Worm (Caenorhabditis elegans): ENCODE results near the gene F49C5.11.
A peak's percentile ranks its signal among the peaks of the same experiment; 100 is the strongest.

The F49C5.11 gene

DNA sequence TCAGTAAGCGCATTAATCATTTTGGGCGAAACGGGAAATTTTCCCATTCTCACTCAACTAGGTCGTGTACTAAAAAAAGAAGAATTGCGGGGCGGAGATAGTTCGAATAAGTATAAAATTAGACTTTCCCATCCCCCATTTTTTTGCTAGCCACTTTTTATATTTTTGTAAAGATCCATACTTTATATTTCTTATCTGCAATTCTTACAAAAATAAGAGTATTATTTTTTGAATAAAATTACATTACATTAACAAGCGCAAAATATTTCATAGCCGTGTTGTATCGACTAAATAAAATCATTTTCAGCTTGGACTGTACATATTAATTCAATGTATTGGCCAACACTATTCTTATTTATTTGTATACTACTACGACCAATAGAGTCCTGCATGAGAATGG is at the start of gene F49C5.11:
Gene F49C5.11, plus strand, starts transcription at position 301 of the 400 bp plus-strand sequence.
- TF ChIP-seq nhr-71 (tag; optimal IDR thresholded peaks at IDR 0.05), result no peak
- no peak for TF ChIP-seq efl-1 (optimal IDR thresholded peaks at IDR 0.05)
- TF ChIP-seq efl-1 (GFP tag; optimal IDR thresholded peaks at IDR 0.05 in 1 of 2), result no peak
- no peak for TF ChIP-seq nhr-76 (tag; optimal IDR thresholded peaks at IDR 0.05)
- TF ChIP-seq egl-27 (tag; optimal IDR thresholded peaks at IDR 0.05), result no peak
- TF ChIP-seq nhr-28 (tag; optimal IDR thresholded peaks at IDR 0.05), result no peak
- TF ChIP-seq xbp-1 (tag; optimal IDR thresholded peaks at IDR 0.05), result no peak
- TF ChIP-seq elt-3 (tag; optimal IDR thresholded peaks at IDR 0.05), result no peak
- TF ChIP-seq vab-15 (tag; optimal IDR thresholded peaks at IDR 0.05), result no peak
- TF ChIP-seq irx-1 (tag; optimal IDR thresholded peaks at IDR 0.05), result no peak
- no peak for TF ChIP-seq mep-1 (tag; optimal IDR thresholded peaks at IDR 0.05)
- no peak for TF ChIP-seq pax-3 (tag; optimal IDR thresholded peaks at IDR 0.05)
- TF ChIP-seq lir-3 (tag; optimal IDR thresholded peaks at IDR 0.05; ENCODE audit: poor library complexity), result no peak
- TF ChIP-seq sup-37 (GFP tag; optimal IDR thresholded peaks at IDR 0.05), result no peak
- no peak for TF ChIP-seq unc-130 (tag; optimal IDR thresholded peaks at IDR 0.05)
- TF ChIP-seq egl-13 (tag; optimal IDR thresholded peaks at IDR 0.05), result no peak
- TF ChIP-seq F16B12.6 (tag; optimal IDR thresholded peaks at IDR 0.05), result no peak
- TF ChIP-seq sox-4 (tag; optimal IDR thresholded peaks at IDR 0.05), result no peak
- no peak for TF ChIP-seq C04F5.9 (tag; optimal IDR thresholded peaks at IDR 0.05)
- TF ChIP-seq alr-1 (tag; optimal IDR thresholded peaks at IDR 0.05; ENCODE audit: borderline replicate concordance), result no peak

DNA sequence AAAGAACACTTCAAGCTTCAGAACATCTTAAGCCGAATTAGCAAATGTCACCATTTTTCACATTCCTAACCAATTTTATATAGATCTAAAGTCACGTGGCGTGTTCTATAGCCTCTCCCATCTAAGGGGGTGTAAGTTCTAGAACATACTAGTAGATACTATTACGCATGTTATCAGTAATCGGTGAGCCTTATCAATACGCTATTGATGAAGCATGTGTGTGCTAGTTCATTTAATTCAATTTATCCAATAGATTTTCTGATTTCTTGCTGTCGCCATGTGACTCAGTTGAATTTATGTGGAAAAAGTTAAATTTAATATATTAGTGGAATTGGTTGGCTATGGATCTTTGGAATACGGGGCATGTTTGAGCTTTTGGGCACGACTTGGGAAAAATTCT is 49.2 kb upstream of the F49C5.11 start:
- peak; percentile 27 for TF ChIP-seq ceh-8 (GFP tag; optimal IDR thresholded peaks at IDR 0.05)
- no peak for TF ChIP-seq lir-3 (tag; optimal IDR thresholded peaks at IDR 0.05; ENCODE audit: poor library complexity)
- TF ChIP-seq dsc-1 (tag; optimal IDR thresholded peaks at IDR 0.05), result peak; percentile 1
- TF ChIP-seq hlh-17 (GFP tag; optimal IDR thresholded peaks at IDR 0.05; ENCODE audit: borderline replicate concordance), result no peak
- peak; percentile 0 for TF ChIP-seq swsn-7 (tag; optimal IDR thresholded peaks at IDR 0.05)
- peak; percentile 65 for TF ChIP-seq nhr-47 (tag; optimal IDR thresholded peaks at IDR 0.05)
- no peak for TF ChIP-seq lin-15B (tag; optimal IDR thresholded peaks at IDR 0.05)
- no peak for TF ChIP-seq fkh-10 (GFP tag; optimal IDR thresholded peaks at IDR 0.05)
- no peak for TF ChIP-seq ets-5 (GFP tag; IDR thresholded peaks at IDR 0.05)
- peak; percentile 66 for TF ChIP-seq sox-4 (tag; optimal IDR thresholded peaks at IDR 0.05)
- TF ChIP-seq xbp-1 (tag; optimal IDR thresholded peaks at IDR 0.05), result no peak
- TF ChIP-seq nhr-77 (tag; optimal IDR thresholded peaks at IDR 0.05), result no peak
- TF ChIP-seq egl-13 (tag; optimal IDR thresholded peaks at IDR 0.05), result peak; percentile 25
- TF ChIP-seq grh-1 (GFP tag; IDR thresholded peaks at IDR 0.05), result no peak
- no peak for TF ChIP-seq ceh-63 (GFP tag; optimal IDR thresholded peaks at IDR 0.05)
- TF ChIP-seq fkh-8 (tag; optimal IDR thresholded peaks at IDR 0.05), result peak; percentile 78
- no peak for TF ChIP-seq fos-1 (tag; optimal IDR thresholded peaks at IDR 0.05)
- no peak for TF ChIP-seq pag-3 (tag; optimal IDR thresholded peaks at IDR 0.05; ENCODE audit: borderline replicate concordance, insufficient read depth)
- TF ChIP-seq efl-1 (optimal IDR thresholded peaks at IDR 0.05), result no peak
- no peak for TF ChIP-seq efl-1 (GFP tag; optimal IDR thresholded peaks at IDR 0.05 in 1 of 2)

DNA sequence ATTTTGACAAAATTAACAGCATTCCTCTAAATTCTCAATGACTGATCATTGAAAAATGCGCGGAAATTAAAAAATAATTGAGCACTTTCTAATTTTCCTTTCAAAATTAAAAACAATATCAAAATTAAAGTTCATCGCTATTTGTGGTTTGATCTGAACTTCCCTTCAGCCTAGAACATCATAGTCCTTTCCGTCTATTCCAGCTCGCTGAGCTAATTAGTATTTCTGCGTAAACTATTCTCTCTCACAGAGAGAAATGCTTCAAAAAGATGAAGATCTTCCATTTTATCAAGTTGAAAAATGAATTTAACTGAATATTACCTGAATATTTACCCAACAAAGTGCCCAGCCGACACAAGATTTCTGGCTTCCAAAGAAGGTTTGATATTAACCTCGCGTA is 48.6 kb upstream of the F49C5.11 start, which contains the start of gene srh-68:
Gene srh-68, plus strand, starts transcription at position 301 of the 400 bp plus-strand sequence.
- TF ChIP-seq tbx-2 (tag; optimal IDR thresholded peaks at IDR 0.05), result no peak
- no peak for TF ChIP-seq ztf-11 (tag; optimal IDR thresholded peaks at IDR 0.05)
- TF ChIP-seq unc-86 (tag; optimal IDR thresholded peaks at IDR 0.05), result no peak
- no peak for TF ChIP-seq mdl-1 (tag; optimal IDR thresholded peaks at IDR 0.05)
- no peak for TF ChIP-seq efl-1 (optimal IDR thresholded peaks at IDR 0.05)
- no peak for TF ChIP-seq efl-1 (GFP tag; optimal IDR thresholded peaks at IDR 0.05 in 1 of 2)

Measured in whole organism, L1 larva.